Worm (Caenorhabditis elegans) whole organism, mixed stage, embryonic: Measurements from ENCODE around the gene M70.3.
"Not testable (repeated sequence)": the region's sequence is repeated elsewhere in the genome, so short reads cannot be mapped to it uniquely, and the experiment has no call there.

ENCODE experiments used
- blmp-1 ChIP-seq: fragments of 150-350 bp; optimal IDR thresholded peaks from 2 replicates; lab custom pipeline; 2014; ENCODE audit warnings: missing biosample characterization, missing genetic modification characterization
- ceh-43 ChIP-seq: fragments of 200-800 bp; sonication (Bioruptor generic); optimal IDR thresholded peaks from 2 replicates; lab custom pipeline; 2018; ENCODE audit warnings: mild to moderate bottlenecking, missing genetic modification characterization, moderate library complexity, missing compliant biosample characterization
- ces-1 ChIP-seq: fragments of 150-350 bp; optimal IDR thresholded peaks from 2 replicates; lab custom pipeline; 2014; ENCODE audit warnings: missing biosample characterization, missing genetic modification reagents, missing genetic modification characterization
- elt-3 ChIP-seq: fragments of 150-350 bp; optimal IDR thresholded peaks from 2 replicates; lab custom pipeline; 2014; ENCODE audit warnings: missing biosample characterization, missing genetic modification characterization
- lin-13 ChIP-seq: fragments of 150-350 bp; optimal IDR thresholded peaks from 2 replicates; lab custom pipeline; 2014; ENCODE audit warnings: missing biosample characterization, missing genetic modification characterization
- lsy-2 ChIP-seq: fragments of 150-350 bp; optimal IDR thresholded peaks from 2 replicates; lab custom pipeline; 2014; ENCODE audit warnings: missing biosample characterization, missing genetic modification characterization
- nhr-2 ChIP-seq: fragments of 150-350 bp; optimal IDR thresholded peaks from 2 replicates; lab custom pipeline; 2014; ENCODE audit warnings: missing biosample characterization, missing genetic modification characterization
- nhr-237 ChIP-seq: fragments of 150-350 bp; optimal IDR thresholded peaks from 2 replicates; lab custom pipeline; 2014; ENCODE audit warnings: missing biosample characterization, missing genetic modification characterization
- nhr-76 ChIP-seq: sonication (generic microtip); optimal IDR thresholded peaks from 2 replicates; lab custom pipeline; 2017; ENCODE audit warnings: missing biosample characterization, missing genetic modification characterization
- pha-4 ChIP-seq: fragments of 150-350 bp; optimal IDR thresholded peaks from 2 replicates; lab custom pipeline; 2018; ENCODE audit warnings: missing biosample characterization, missing genetic modification reagents, missing genetic modification characterization
- unc-39 ChIP-seq: fragments of 150-350 bp; optimal IDR thresholded peaks from 2 replicates; lab custom pipeline; 2014; ENCODE audit warnings: missing biosample characterization, missing genetic modification characterization
- unc-62 ChIP-seq: fragments of 150-350 bp; optimal IDR thresholded peaks from 2 replicates; lab custom pipeline; 2014; ENCODE audit warnings: missing biosample characterization, missing genetic modification reagents, missing genetic modification characterization
- ztf-11 ChIP-seq: fragments of 150-350 bp; optimal IDR thresholded peaks from 2 replicates; lab custom pipeline; 2014; ENCODE audit warnings: missing biosample characterization, missing genetic modification characterization

ce11 chrIV:2245565-2245964 is 3.3 kb upstream of the M70.3 start, which contains the start of gene M70.1:
- TF ChIP-seq ces-1; unc-62 (GFP tag; lab: Kevin White, UChicago); lin-13; blmp-1 (tag; lab: Kevin White, UChicago); unc-39 (tag; lab: Kevin White, UChicago); nhr-237; nhr-76 (tag; lab: Kevin White, UChicago); ceh-43 (GFP tag; lab: Kevin White, UChicago); nhr-2 (tag; lab: Kevin White, UChicago); pha-4 (tag; lab: Kevin White, UChicago); elt-3 (tag; lab: Kevin White, UChicago); ztf-11 (tag; lab: Kevin White, UChicago); lsy-2: not testable (repeated sequence)
